Worm (Caenorhabditis elegans): ENCODE measurements around the gene pie-1.

DNA sequence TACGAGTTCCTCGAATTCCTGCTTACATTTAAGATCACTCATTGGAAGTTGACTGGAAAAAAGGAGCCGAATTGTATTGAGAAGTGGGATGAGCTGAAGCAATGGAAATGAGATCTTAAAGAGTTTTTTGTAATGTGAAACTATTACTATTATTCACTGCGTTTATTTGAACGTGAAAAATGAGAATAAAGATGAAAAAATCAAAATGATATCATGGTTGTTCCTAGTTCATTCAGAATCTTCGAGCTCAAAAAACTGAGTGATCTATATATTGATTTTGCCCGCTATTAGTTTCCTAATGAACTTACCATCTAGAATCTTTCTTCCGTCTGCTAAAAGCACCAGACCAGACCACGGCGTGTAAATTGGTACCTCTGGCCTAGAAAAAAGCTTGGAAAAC, 10.3 kb downstream of the pie-1 start:
- no peak for TF ChIP-seq lin-13 (tag; optimal IDR thresholded peaks at IDR 0.05)
- TF ChIP-seq lsy-2 (tag; optimal IDR thresholded peaks at IDR 0.05): no peak
- TF ChIP-seq elt-3 (tag; optimal IDR thresholded peaks at IDR 0.05): no peak
- no peak for TF ChIP-seq mep-1 (tag; optimal IDR thresholded peaks at IDR 0.05)
- TF ChIP-seq nhr-76 (tag; optimal IDR thresholded peaks at IDR 0.05): no peak
